Worm (Caenorhabditis elegans) whole organism, L4 larva: ENCODE measurements around the gene srm-2.

Source experiments
- D1046.2 ChIP-seq: fragments of 200-800 bp; sonication (Bioruptor generic); IDR thresholded peaks from 2 replicates; pipeline ENCODE4 v1.3.6; 2022; ENCODE audit warnings: missing genetic modification characterization, missing compliant biosample characterization
- F10B5.3 ChIP-seq: sonication (generic microtip); optimal IDR thresholded peaks from 2 replicates; lab custom pipeline; 2016; ENCODE audit warnings: mild to moderate bottlenecking, missing genetic modification characterization, missing compliant biosample characterization
- F26F4.8 ChIP-seq: fragments of 200-800 bp; sonication (Bioruptor generic); conservative IDR thresholded peaks from 2 replicates; pipeline ENCODE4 v1.3.6; 2022; ENCODE audit warnings: missing genetic modification characterization, missing compliant biosample characterization
- F49E8.2 ChIP-seq: sonication (generic microtip); optimal IDR thresholded peaks from 2 replicates; lab custom pipeline; 2016; ENCODE audit warnings: missing compliant biosample characterization, mild to moderate bottlenecking, missing genetic modification characterization, borderline replicate concordance
- T26A8.4 ChIP-seq: fragments of 200-800 bp; sonication (Bioruptor generic); IDR thresholded peaks from 2 replicates; pipeline ENCODE4 v1.3.6; 2022; ENCODE audit warnings: missing genetic modification characterization, missing compliant biosample characterization
- Y105C5A.15 ChIP-seq: fragments of 200-800 bp; sonication (Bioruptor generic); IDR thresholded peaks from 2 replicates; pipeline ENCODE4 v1.3.6; 2022; ENCODE audit warnings: missing genetic modification characterization, missing compliant biosample characterization
- Y5F2A.4 ChIP-seq: fragments of 200-800 bp; sonication (Bioruptor generic); optimal IDR thresholded peaks from 2 replicates; lab custom pipeline; 2018; ENCODE audit warnings: mild to moderate bottlenecking, missing genetic modification characterization, missing compliant biosample characterization
- aha-1 ChIP-seq: fragments of 150-350 bp; peaks from one replicate; lab custom pipeline; 2014; ENCODE audit warnings: missing biosample characterization, missing genetic modification characterization
- aly-2 ChIP-seq: sonication (generic microtip); optimal IDR thresholded peaks from 2 replicates; lab custom pipeline; 2018; ENCODE audit warnings: missing biosample characterization, missing genetic modification characterization
- arid-1 ChIP-seq: fragments of 200-800 bp; sonication (Bioruptor generic); conservative IDR thresholded peaks from 2 replicates; pipeline ENCODE4 v1.3.6; 2022; ENCODE audit warnings: missing genetic modification reagents, missing genetic modification characterization, missing compliant biosample characterization
- ceh-20 ChIP-seq: fragments of 200-800 bp; sonication (Bioruptor generic); IDR thresholded peaks from 2 replicates; pipeline ENCODE4 v1.3.6; 2022; ENCODE audit warnings: missing genetic modification reagents, missing genetic modification characterization, missing compliant biosample characterization
- ceh-28 ChIP-seq: fragments of 150-350 bp; optimal IDR thresholded peaks from 2 replicates; lab custom pipeline; 2014; ENCODE audit warnings: missing biosample characterization, missing genetic modification reagents, missing genetic modification characterization
- ceh-32 ChIP-seq: sonication (generic microtip); optimal IDR thresholded peaks from 2 replicates; lab custom pipeline; 2016; ENCODE audit warnings: mild to moderate bottlenecking, missing genetic modification characterization, missing compliant biosample characterization; ENCODE audit not compliant: poor library complexity
- ceh-44 ChIP-seq: fragments of 200-800 bp; sonication (Bioruptor generic); IDR thresholded peaks from 2 replicates; pipeline ENCODE4 v1.3.6; 2022; ENCODE audit warnings: missing genetic modification reagents, missing genetic modification characterization, missing compliant biosample characterization
- ceh-82 ChIP-seq: sonication (generic microtip); optimal IDR thresholded peaks from 2 replicates; lab custom pipeline; 2017; ENCODE audit warnings: missing biosample characterization, missing genetic modification characterization
- ces-1 ChIP-seq: fragments of 150-350 bp; sonication (generic microtip); optimal IDR thresholded peaks from 4 replicates; lab custom pipeline; 2014; ENCODE audit warnings: missing biosample characterization, missing genetic modification reagents, missing genetic modification characterization
- daf-12 ChIP-seq: fragments of 150-350 bp; optimal IDR thresholded peaks from 2 replicates; lab custom pipeline; 2014; ENCODE audit warnings: missing biosample characterization, missing genetic modification reagents, missing genetic modification characterization
- dve-1 ChIP-seq: sonication (generic microtip); optimal IDR thresholded peaks from 2 replicates; lab custom pipeline; 2017; ENCODE audit warnings: antibody characterized with exemption, mild to moderate bottlenecking, missing genetic modification characterization, missing compliant biosample characterization; ENCODE audit not compliant: insufficient read depth
- egl-27 ChIP-seq: sonication (generic microtip); optimal IDR thresholded peaks from 3 replicates; lab custom pipeline; 2017; ENCODE audit warnings: missing biosample characterization, missing genetic modification reagents, missing genetic modification characterization
- hlh-30 ChIP-seq: sonication (generic microtip); optimal IDR thresholded peaks from 2 replicates; lab custom pipeline; 2017; ENCODE audit warnings: antibody characterized with exemption, mild to moderate bottlenecking, missing genetic modification characterization, missing compliant biosample characterization; ENCODE audit not compliant: insufficient read depth
- hmg-1.1 ChIP-seq: fragments of 200-800 bp; sonication (Bioruptor generic); IDR thresholded peaks from 2 replicates; pipeline ENCODE4 v1.3.6; 2022; ENCODE audit warnings: missing genetic modification reagents, missing genetic modification characterization, missing compliant biosample characterization
- lim-7 ChIP-seq: fragments of 200-800 bp; sonication (Bioruptor generic); IDR thresholded peaks from 2 replicates; pipeline ENCODE4 v1.3.6; 2022; ENCODE audit warnings: missing genetic modification characterization, missing compliant biosample characterization
- lin-13 ChIP-seq: fragments of 150-350 bp; optimal IDR thresholded peaks from 2 replicates; lab custom pipeline; 2014; ENCODE audit warnings: missing biosample characterization, missing genetic modification reagents, missing genetic modification characterization
- lin-38 ChIP-seq: fragments of 200-800 bp; sonication (Bioruptor generic); IDR thresholded peaks from 2 replicates; pipeline ENCODE4 v1.3.6; 2022; ENCODE audit warnings: missing genetic modification reagents, missing genetic modification characterization, missing compliant biosample characterization
- lin-39 ChIP-seq: fragments of 150-350 bp; optimal IDR thresholded peaks from 2 replicates; lab custom pipeline; 2014; ENCODE audit warnings: missing biosample characterization, missing genetic modification reagents, missing genetic modification characterization
- lir-3 ChIP-seq: sonication (generic microtip); optimal IDR thresholded peaks from 2 replicates; lab custom pipeline; 2016; ENCODE audit warnings: mild to moderate bottlenecking, missing genetic modification characterization, missing compliant biosample characterization
- madf-5 ChIP-seq, 2 experiments: fragments of 200-800 bp; sonication (Bioruptor generic); IDR thresholded peaks; 2 replicates each; pipeline ENCODE4 v1.3.6; 2022; ENCODE audit warnings: missing compliant biosample characterization in 2 of 2, missing genetic modification characterization in 2 of 2
- mdl-1 ChIP-seq, 2 experiments: fragments of 150-350 bp in 1 of 2; sonication (generic microtip) in 1 of 2; optimal IDR thresholded peaks; 2 replicates each; lab custom pipeline; 2014 to 2017; ENCODE audit warnings: missing biosample characterization in 2 of 2, missing genetic modification characterization in 2 of 2
- mdt-29 ChIP-seq: fragments of 200-800 bp; sonication (Bioruptor generic); IDR thresholded peaks from 2 replicates; pipeline ENCODE4 v1.3.6; 2022; ENCODE audit warnings: missing genetic modification reagents, missing genetic modification characterization, missing compliant biosample characterization
- mep-1 ChIP-seq: fragments of 150-350 bp; sonication (generic microtip); optimal IDR thresholded peaks from 3 replicates; lab custom pipeline; 2014; ENCODE audit warnings: missing biosample characterization, missing genetic modification characterization
- mes-2 ChIP-seq: sonication (generic microtip); optimal IDR thresholded peaks from 2 replicates; lab custom pipeline; 2016; ENCODE audit warnings: missing genotype, mild to moderate bottlenecking, missing genetic modification characterization, missing compliant biosample characterization; ENCODE audit not compliant: poor library complexity, severe bottlenecking
- nhr-42 ChIP-seq: fragments of 200-800 bp; sonication (Bioruptor generic); IDR thresholded peaks from 2 replicates; pipeline ENCODE4 v1.3.6; 2022; ENCODE audit warnings: missing genetic modification characterization, missing compliant biosample characterization
- nhr-6 ChIP-seq: fragments of 150-350 bp; optimal IDR thresholded peaks from 2 replicates; lab custom pipeline; 2014; ENCODE audit warnings: missing biosample characterization, missing genetic modification characterization
- nhr-76 ChIP-seq: fragments of 150-350 bp; optimal IDR thresholded peaks from 2 replicates; lab custom pipeline; 2014; ENCODE audit warnings: missing biosample characterization, missing genetic modification characterization
- pha-4 ChIP-seq, 2 experiments: fragments of 150-350 bp in 1 of 2; fragments of 200-800 bp in 1 of 2; sonication (Bioruptor generic) in 1 of 2; IDR thresholded peaks in 1 of 2; optimal IDR thresholded peaks in 1 of 2; 2 replicates each; pipeline versions ENCODE4 v1.3.6 to Lab custom; 2014 to 2022; ENCODE audit warnings: missing genetic modification characterization in 2 of 2, missing genetic modification reagents in 2 of 2, missing biosample characterization in 1 of 2, missing compliant biosample characterization in 1 of 2
- pqm-1 ChIP-seq: sonication (generic microtip); optimal IDR thresholded peaks from 2 replicates; lab custom pipeline; 2017; ENCODE audit warnings: missing biosample characterization, missing genetic modification characterization
- saeg-2 ChIP-seq: fragments of 200-800 bp; sonication (Bioruptor generic); IDR thresholded peaks from 2 replicates; pipeline ENCODE4 v1.3.6; 2022; ENCODE audit warnings: missing genetic modification reagents, missing genetic modification characterization, missing compliant biosample characterization
- set-16 ChIP-seq: fragments of 200-800 bp; sonication (Bioruptor generic); IDR thresholded peaks from 2 replicates; pipeline ENCODE4 v1.3.6; 2022; ENCODE audit warnings: missing genetic modification reagents, missing genetic modification characterization, missing compliant biosample characterization
- skn-1 ChIP-seq: fragments of 150-350 bp; optimal IDR thresholded peaks from 2 replicates; lab custom pipeline; 2014; ENCODE audit warnings: missing biosample characterization, missing genetic modification characterization
- tag-97 ChIP-seq: fragments of 200-800 bp; sonication (Bioruptor generic); IDR thresholded peaks from 2 replicates; pipeline ENCODE4 v1.3.6; 2022; ENCODE audit warnings: missing genetic modification characterization, missing compliant biosample characterization
- unc-130 ChIP-seq: sonication (generic microtip); optimal IDR thresholded peaks from 2 replicates; lab custom pipeline; 2016; ENCODE audit warnings: missing genetic modification reagents, missing genetic modification characterization, missing compliant biosample characterization
- zfp-2 ChIP-seq: sonication (generic microtip); optimal IDR thresholded peaks from 2 replicates; lab custom pipeline; 2016; ENCODE audit warnings: mild to moderate bottlenecking, missing genetic modification characterization, missing compliant biosample characterization
- zfp-3 ChIP-seq: fragments of 200-800 bp; sonication (Bioruptor generic); conservative IDR thresholded peaks from 2 replicates; pipeline ENCODE4 v1.3.6; 2022; ENCODE audit warnings: missing genetic modification reagents, missing genetic modification characterization, missing compliant biosample characterization
- zip-2 ChIP-seq: fragments of 150-350 bp; optimal IDR thresholded peaks from 2 replicates; lab custom pipeline; 2014; ENCODE audit warnings: missing biosample characterization, missing genetic modification characterization
- ztf-11 ChIP-seq: fragments of 150-350 bp; optimal IDR thresholded peaks from 2 replicates; lab custom pipeline; 2014; ENCODE audit warnings: missing biosample characterization, missing genetic modification characterization

Gene srm-2

DNA sequence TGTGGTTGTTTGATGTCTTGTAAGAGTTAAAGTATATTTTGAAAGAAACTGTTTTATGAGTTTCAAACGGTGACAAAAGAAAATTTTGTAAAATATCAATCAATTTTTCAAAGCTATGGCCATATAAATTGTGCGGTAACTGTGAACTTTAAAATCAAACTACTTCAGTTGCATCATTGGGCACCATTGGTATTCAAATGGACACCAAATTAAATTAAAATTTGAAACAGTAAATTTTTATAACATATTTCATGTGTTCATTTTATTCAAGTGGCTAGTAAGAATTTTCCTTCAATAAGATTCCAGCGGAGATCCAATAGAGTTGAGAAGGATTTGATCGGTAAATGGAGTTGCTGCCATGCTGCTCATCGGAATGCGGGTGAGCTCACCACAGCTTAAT lies 22.9 kb downstream of the srm-2 start:
- no peak for TF ChIP-seq lim-7 (GFP tag; lab: Robert Waterston, UW)
- TF ChIP-seq lin-38 (GFP tag; lab: Robert Waterston, UW) = no peak
- no peak for TF ChIP-seq pha-4 (GFP tag; IDR thresholded peaks at IDR 0.05; lab: Robert Waterston, UW)
- no peak for TF ChIP-seq pha-4 (tag; optimal IDR thresholded peaks at IDR 0.05; lab: Kevin White, UChicago)
- peak; percentile 90 for TF ChIP-seq aha-1 (tag; lab: Kevin White, UChicago)

DNA sequence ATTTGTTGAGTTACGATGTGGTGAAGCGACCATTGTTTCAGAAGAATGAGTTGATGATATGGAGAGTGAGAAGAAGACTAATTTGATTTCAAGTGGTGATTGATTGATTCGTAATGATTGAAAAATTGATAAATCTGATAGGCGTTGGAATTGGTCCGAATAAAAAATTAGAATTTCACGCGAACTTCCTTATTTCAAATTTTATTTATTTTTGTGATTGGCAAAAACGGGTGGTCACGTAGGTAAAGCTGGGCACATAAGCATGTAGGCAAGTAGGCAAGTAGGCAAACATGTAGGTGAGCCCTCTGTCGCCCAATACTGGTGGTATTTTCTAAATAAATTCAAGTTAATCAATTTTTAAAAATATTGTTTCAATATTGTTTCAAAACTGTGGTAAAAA lies 24.8 kb downstream of the srm-2 start, which contains the start of gene C09B9.4:
Gene C09B9.4, minus strand, starts transcription at position 101 of the 400 bp plus-strand sequence.
- TF ChIP-seq madf-5 (GFP tag; IDR thresholded peaks at IDR 0.05; lab: Robert Waterston, UW) (no peak), zip-2 (tag; lab: Kevin White, UChicago) (no peak), ceh-28 (tag; lab: Kevin White, UChicago) (no peak), unc-130 (GFP tag; lab: Kevin White, UChicago) (no peak), mdt-29 (GFP tag; lab: Robert Waterston, UW) (no peak), hlh-30 (tag; lab: Kevin White, UChicago) (no peak), lir-3 (no peak), nhr-6 (tag; lab: Kevin White, UChicago) (no peak), ces-1 (GFP tag; lab: Kevin White, UChicago) (no peak), T26A8.4 (GFP tag; lab: Robert Waterston, UW) (no peak), ceh-82 (no peak), nhr-76 (no peak), lin-13 (GFP tag; lab: Kevin White, UChicago) (no peak), nhr-42 (no peak), skn-1 (tag; lab: Kevin White, UChicago) (no peak), Y105C5A.15 (GFP tag; lab: Robert Waterston, UW) (no peak)

- TF ChIP-seq tag-97 (GFP tag; lab: Robert Waterston, UW) = no peak
Observed at ce11 chrIV:5037489-5037888, 29.0 kb downstream of the srm-2 start, which contains the start of gene C09B9.1. TSS of gene C09B9.1 (plus strand) at chrIV:5037789.

ce11 chrIV:5038744-5039143 lies 30.3 kb downstream of the srm-2 start:
- TF ChIP-seq hlh-30 (tag; lab: Kevin White, UChicago) = peak; percentile 21
- TF ChIP-seq F49E8.2 (tag; lab: Kevin White, UChicago) = peak; percentile 32
- no peak for TF ChIP-seq Y5F2A.4 (GFP tag; lab: Kevin White, UChicago)
- no peak for TF ChIP-seq daf-12
- TF ChIP-seq skn-1 (tag; lab: Kevin White, UChicago) = no peak
- TF ChIP-seq lin-39 (tag; lab: Kevin White, UChicago) = no peak
- peak; percentile 69; the same call in 1 of the 2 replicates for TF ChIP-seq zfp-3 (GFP tag; lab: Robert Waterston, UW)
- no peak for TF ChIP-seq ceh-32 (tag; lab: Kevin White, UChicago)
- no peak for TF ChIP-seq F10B5.3 (tag; lab: Kevin White, UChicago)
- TF ChIP-seq D1046.2 = peak; percentile 78; the same call in 1 of the 2 replicates
- no peak for TF ChIP-seq zfp-2 (tag; lab: Kevin White, UChicago)
- no peak for TF ChIP-seq aha-1 (tag; lab: Kevin White, UChicago)
- TF ChIP-seq ceh-44 (GFP tag; lab: Robert Waterston, UW) = peak; percentile 88
- TF ChIP-seq mes-2 (tag; lab: Kevin White, UChicago) = no peak
- TF ChIP-seq pqm-1 (tag; lab: Kevin White, UChicago) = no peak
- peak; percentile 84 for TF ChIP-seq F26F4.8 (GFP tag; lab: Robert Waterston, UW)
- no peak for TF ChIP-seq dve-1
- TF ChIP-seq hmg-1.1 (GFP tag; lab: Robert Waterston, UW) = no peak; the same call in 1 of the 2 replicates
- TF ChIP-seq ceh-28 (tag; lab: Kevin White, UChicago) = no peak
- TF ChIP-seq ceh-20 (GFP tag; lab: Robert Waterston, UW) = peak; percentile 71
- peak; percentile 46; the same call in 1 of the 2 replicates for TF ChIP-seq saeg-2 (GFP tag; lab: Robert Waterston, UW)
- no peak for TF ChIP-seq mdl-1 (tag; optimal IDR thresholded peaks at IDR 0.05; lab: Kevin White, UChicago)
- TF ChIP-seq ztf-11 (tag; lab: Kevin White, UChicago) = no peak
- TF ChIP-seq unc-130 (GFP tag; lab: Kevin White, UChicago) = peak; percentile 55
- no peak for TF ChIP-seq set-16 (GFP tag; lab: Robert Waterston, UW)
- no peak for TF ChIP-seq aly-2 (tag; lab: Kevin White, UChicago)
- peak; percentile 80 for TF ChIP-seq arid-1 (GFP tag; lab: Robert Waterston, UW)
- TF ChIP-seq egl-27 = no peak
- no peak; the same call in 1 of the 2 replicates for TF ChIP-seq nhr-42
- no peak for TF ChIP-seq mep-1 (tag; lab: Kevin White, UChicago)
- TF ChIP-seq ces-1 (GFP tag; lab: Kevin White, UChicago) = no peak
